Worm (Caenorhabditis elegans): ENCODE results near the gene F09F9.1.

DNA sequence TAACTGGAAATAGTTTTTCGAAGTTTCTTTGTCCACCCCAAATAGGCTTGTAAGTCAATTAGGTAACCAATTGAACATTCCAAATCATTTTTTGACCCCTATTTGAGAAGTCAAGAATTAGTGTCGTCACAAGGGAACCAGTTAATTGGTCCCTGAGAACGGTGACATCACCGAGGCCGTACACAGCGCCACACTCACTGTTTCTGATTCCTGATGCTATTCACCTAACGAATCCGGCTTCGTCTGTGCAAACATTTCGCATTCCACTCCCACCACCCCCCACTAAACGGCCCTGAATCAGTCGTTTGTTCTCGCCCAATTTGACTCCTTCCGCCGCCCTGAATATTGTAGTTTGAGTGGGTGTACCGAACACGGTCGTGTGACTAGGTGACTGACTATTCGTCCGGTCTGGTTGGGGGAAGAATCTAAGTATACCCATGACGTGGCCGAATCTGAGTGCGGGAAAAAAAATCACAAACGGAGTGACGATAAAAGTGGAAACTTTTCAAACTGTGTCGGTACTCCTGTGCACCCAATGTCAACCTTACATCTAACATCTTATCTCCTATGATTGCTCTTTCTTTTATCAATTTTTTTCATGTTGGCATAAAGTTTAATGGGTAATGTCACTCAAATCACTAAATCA, 29.1 kb downstream of the F09F9.1 start:
- TF ChIP-seq klf-2 (GFP tag; conservative IDR thresholded peaks at IDR 0.05) (no peak), ztf-29 (GFP tag; IDR thresholded peaks at IDR 0.05) (no peak), ztf-23 (GFP tag; IDR thresholded peaks at IDR 0.05) (no peak), med-1 (GFP tag; optimal IDR thresholded peaks at IDR 0.05; ENCODE audit: insufficient read depth) (no peak), cog-1 (tag; optimal IDR thresholded peaks at IDR 0.05) (no peak), flt-1 (GFP tag; IDR thresholded peaks at IDR 0.05) (no peak), T22C8.4 (GFP tag; IDR thresholded peaks at IDR 0.05) (no peak), ref-1 (GFP tag; conservative IDR thresholded peaks at IDR 0.05) (no peak), tab-1 (GFP tag; IDR thresholded peaks at IDR 0.05) (no peak)

Data from whole organism, midembryonic.